Worm (Caenorhabditis elegans): ENCODE results near the gene EGAP2.2.

The EGAP2.2 gene

DNA sequence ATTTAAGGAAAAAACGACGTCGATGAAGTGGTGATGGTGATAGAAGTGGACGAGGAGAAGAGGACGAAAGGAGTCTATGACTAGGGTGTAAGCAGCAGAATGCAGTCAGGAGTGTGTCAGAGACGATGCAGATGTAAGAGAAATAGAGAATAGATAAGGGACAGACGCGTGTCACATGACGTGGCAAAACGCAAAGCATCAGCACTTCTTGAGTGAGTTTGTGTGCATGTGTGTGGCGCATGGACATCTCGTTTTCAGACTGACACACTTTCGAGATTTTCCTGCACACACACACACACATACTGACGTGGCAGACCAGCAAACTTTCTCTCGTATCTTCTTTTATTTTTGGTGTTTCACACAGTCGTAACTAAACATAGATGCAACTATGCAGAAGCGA is 47.2 kb upstream of the EGAP2.2 start (continued):
- TF ChIP-seq ceh-32 (tag; optimal IDR thresholded peaks at IDR 0.05; ENCODE audit: poor library complexity), result no peak
- TF ChIP-seq Y75B8A.6 (GFP tag; IDR thresholded peaks at IDR 0.05), result no peak
- peak; percentile 62 for TF ChIP-seq spr-1 (tag; optimal IDR thresholded peaks at IDR 0.05)
- no peak for TF ChIP-seq ztf-11 (tag; optimal IDR thresholded peaks at IDR 0.05)
- no peak for TF ChIP-seq ZK337.2 (GFP tag; IDR thresholded peaks at IDR 0.05)
- peak; percentile 58 for TF ChIP-seq nhr-11 (tag; optimal IDR thresholded peaks at IDR 0.05)
- peak; percentile 20 for TF ChIP-seq nhr-10 (tag; optimal IDR thresholded peaks at IDR 0.05)
- TF ChIP-seq T20F7.1 (GFP tag; optimal IDR thresholded peaks at IDR 0.05), result peak; percentile 65
- no peak for TF ChIP-seq lir-3 (tag; optimal IDR thresholded peaks at IDR 0.05)
- peak; percentile 97 for TF ChIP-seq dmd-6 (GFP tag; IDR thresholded peaks at IDR 0.05)
- peak; percentile 17 for TF ChIP-seq jun-1 (tag; optimal IDR thresholded peaks at IDR 0.05)
- TF ChIP-seq Y105C5A.15 (GFP tag; IDR thresholded peaks at IDR 0.05), result no peak
- TF ChIP-seq ztf-7 (tag; optimal IDR thresholded peaks at IDR 0.05), result peak; percentile 5
- TF ChIP-seq daf-8 (GFP tag; IDR thresholded peaks at IDR 0.05), result no peak
- TF ChIP-seq mdt-29 (GFP tag; IDR thresholded peaks at IDR 0.05), result peak; percentile 53; the same call in 1 of the 2 replicates
- TF ChIP-seq nhr-28 (tag; optimal IDR thresholded peaks at IDR 0.05), result peak; percentile 81
- no peak for TF ChIP-seq arid-1 (GFP tag; conservative IDR thresholded peaks at IDR 0.05)
- TF ChIP-seq dmd-9 (GFP tag; IDR thresholded peaks at IDR 0.05), result no peak
- peak; percentile 65 for TF ChIP-seq mep-1 (tag; optimal IDR thresholded peaks at IDR 0.05)
- TF ChIP-seq nhr-237 (tag; optimal IDR thresholded peaks at IDR 0.05), result no peak
- no peak for TF ChIP-seq F10B5.3 (tag; optimal IDR thresholded peaks at IDR 0.05)
- no peak for TF ChIP-seq F49E8.2 (tag; optimal IDR thresholded peaks at IDR 0.05; ENCODE audit: borderline replicate concordance)
- peak; percentile 68 for TF ChIP-seq nhr-102 (tag; optimal IDR thresholded peaks at IDR 0.05)
- TF ChIP-seq snpc-4 (tag; optimal IDR thresholded peaks at IDR 0.05), result no peak
- TF ChIP-seq tag-97 (GFP tag; IDR thresholded peaks at IDR 0.05), result no peak
- peak; percentile 61 for TF ChIP-seq nhr-77 (tag; optimal IDR thresholded peaks at IDR 0.05)
- TF ChIP-seq madf-9 (GFP tag; conservative IDR thresholded peaks at IDR 0.05), result peak; percentile 55; the same call in 1 of the 2 replicates
- no peak for TF ChIP-seq zip-2 (tag; optimal IDR thresholded peaks at IDR 0.05)
- peak; percentile 98 for TF ChIP-seq aha-1 (tag)
- no peak for TF ChIP-seq zfp-2 (tag; optimal IDR thresholded peaks at IDR 0.05)
- no peak for TF ChIP-seq nhr-76 (tag; optimal IDR thresholded peaks at IDR 0.05)
- TF ChIP-seq F26F4.8 (GFP tag; conservative IDR thresholded peaks at IDR 0.05), result no peak
- no peak for TF ChIP-seq ceh-62 (tag; optimal IDR thresholded peaks at IDR 0.05)
- peak; percentile 83 for TF ChIP-seq tra-1 (GFP tag; IDR thresholded peaks at IDR 0.05)
- TF ChIP-seq daf-16 (GFP tag; optimal IDR thresholded peaks at IDR 0.05), result peak in 1 of 2 experiments; percentile 65
- peak; percentile 87 for TF ChIP-seq daf-16 (tag; optimal IDR thresholded peaks at IDR 0.05)
- TF ChIP-seq pha-4 (GFP tag; IDR thresholded peaks at IDR 0.05), result no peak
- TF ChIP-seq pha-4 (tag; optimal IDR thresholded peaks at IDR 0.05), result no peak
- TF ChIP-seq dve-1 (tag; optimal IDR thresholded peaks at IDR 0.05; ENCODE audit: insufficient read depth), result peak; percentile 78
- TF ChIP-seq duxl-1 (tag; optimal IDR thresholded peaks at IDR 0.05; ENCODE audit: poor library complexity), result no peak
- no peak for TF ChIP-seq ceh-82 (tag; optimal IDR thresholded peaks at IDR 0.05)
- TF ChIP-seq D1046.2 (GFP tag; IDR thresholded peaks at IDR 0.05), result no peak
- no peak for TF ChIP-seq madf-5 (GFP tag; IDR thresholded peaks at IDR 0.05)
- TF ChIP-seq egl-27 (tag; optimal IDR thresholded peaks at IDR 0.05), result no peak
- no peak for TF ChIP-seq fkh-10 (GFP tag; optimal IDR thresholded peaks at IDR 0.05)
- no peak for TF ChIP-seq daf-19 (GFP tag; conservative IDR thresholded peaks at IDR 0.05)
- peak; percentile 98 for TF ChIP-seq hlh-30 (tag; optimal IDR thresholded peaks at IDR 0.05; ENCODE audit: insufficient read depth)
- TF ChIP-seq nhr-6 (tag; optimal IDR thresholded peaks at IDR 0.05), result peak; percentile 42
- peak; percentile 57 for TF ChIP-seq pqm-1 (tag; optimal IDR thresholded peaks at IDR 0.05)
- peak; percentile 54 to 74 for TF ChIP-seq lsy-2 (tag; optimal IDR thresholded peaks at IDR 0.05)
- TF ChIP-seq skn-1 (tag; optimal IDR thresholded peaks at IDR 0.05), result no peak
- TF ChIP-seq php-3 (GFP tag; IDR thresholded peaks at IDR 0.05), result peak; percentile 27; the same call in 1 of the 2 replicates
- TF ChIP-seq lin-38 (GFP tag; IDR thresholded peaks at IDR 0.05), result peak; percentile 54

Data from whole organism, L4 larva.